Fruit fly (Drosophila melanogaster) whole organism, adult: Measurements from ENCODE around the gene CG9922.

Experiments used
- CG11617 ChIP-seq: fragments of 200-800 bp; sonication (Bioruptor generic); optimal IDR thresholded peaks from 2 replicates; lab custom pipeline; 2017; ENCODE audit warnings: mild to moderate bottlenecking, missing biosample characterization, missing genetic modification reagents, missing genetic modification characterization
- CG12768 ChIP-seq: fragments of 200-800 bp; sonication (Bioruptor generic); optimal IDR thresholded peaks from 2 replicates; lab custom pipeline; 2017; ENCODE audit warnings: missing biosample characterization, missing genetic modification characterization, mild to moderate bottlenecking, moderate library complexity, missing genetic modification reagents
- CG14711 ChIP-seq: fragments of 200-800 bp; sonication (Bioruptor generic); optimal IDR thresholded peaks from 2 replicates; lab custom pipeline; 2018; ENCODE audit warnings: missing biosample characterization, mild to moderate bottlenecking, missing genetic modification characterization, moderate library complexity
- CG33017 ChIP-seq: fragments of 200-800 bp; sonication (Bioruptor generic); optimal IDR thresholded peaks from 2 replicates; lab custom pipeline; 2018; ENCODE audit warnings: missing biosample characterization, mild to moderate bottlenecking, missing genetic modification characterization, moderate library complexity
- CG5204 ChIP-seq: fragments of 200-800 bp; sonication (Bioruptor generic); optimal IDR thresholded peaks from 2 replicates; lab custom pipeline; 2016; ENCODE audit warnings: missing biosample characterization, missing genetic modification characterization
- CG7045 ChIP-seq: fragments of 200-800 bp; sonication (Bioruptor generic); optimal IDR thresholded peaks from 2 replicates; lab custom pipeline; 2017; ENCODE audit warnings: missing biosample characterization, mild to moderate bottlenecking, missing genetic modification characterization
- CG7101 ChIP-seq: fragments of 200-800 bp; sonication (Bioruptor generic); optimal IDR thresholded peaks from 2 replicates; lab custom pipeline; 2018; ENCODE audit warnings: missing biosample characterization, mild to moderate bottlenecking, missing genetic modification characterization, moderate library complexity
- Clk ChIP-seq: fragments of 200-800 bp; sonication (Bioruptor generic); optimal IDR thresholded peaks from 2 replicates; lab custom pipeline; 2017; ENCODE audit warnings: missing biosample characterization, missing genetic modification characterization
- Crg-1 ChIP-seq: fragments of 200-800 bp; sonication (Bioruptor generic); optimal IDR thresholded peaks from 2 replicates; lab custom pipeline; 2016; ENCODE audit warnings: missing biosample characterization, missing genetic modification characterization
- Hr96 ChIP-seq: fragments of 200-800 bp; sonication (Bioruptor generic); optimal IDR thresholded peaks from 2 replicates; lab custom pipeline; 2016; ENCODE audit warnings: missing biosample characterization, missing genetic modification characterization
- Mnt ChIP-seq: fragments of 200-800 bp; sonication (Bioruptor generic); optimal IDR thresholded peaks from 2 replicates; lab custom pipeline; 2016; ENCODE audit warnings: missing biosample characterization, mild to moderate bottlenecking, missing genetic modification characterization
- bab1 ChIP-seq: fragments of 200-800 bp; sonication (Bioruptor generic); optimal IDR thresholded peaks from 3 replicates; lab custom pipeline; 2019; ENCODE audit warnings: missing biosample characterization, mild to moderate bottlenecking, missing genetic modification characterization, moderate library complexity
- cic ChIP-seq: fragments of 200-800 bp; sonication (Bioruptor generic); optimal IDR thresholded peaks from 2 replicates; lab custom pipeline; 2017; ENCODE audit warnings: missing biosample characterization, mild to moderate bottlenecking, missing genetic modification characterization, moderate library complexity
- cnc ChIP-seq, 2 experiments: fragments of >200 bp; optimal IDR thresholded peaks; 2 replicates each; lab custom pipeline; 2017
- kay ChIP-seq: fragments of 200-800 bp; sonication (Bioruptor generic); peaks from one replicate; lab custom pipeline; 2016; ENCODE audit warnings: missing biosample characterization, missing genetic modification characterization, borderline replicate concordance
- ovo ChIP-seq: fragments of 200-800 bp; sonication (Bioruptor generic); optimal IDR thresholded peaks from 2 replicates; lab custom pipeline; 2016; ENCODE audit warnings: missing biosample characterization, missing genetic modification characterization
- pad ChIP-seq: fragments of 200-800 bp; sonication (Bioruptor generic); optimal IDR thresholded peaks from 3 replicates; lab custom pipeline; 2017; ENCODE audit warnings: missing biosample characterization, missing genetic modification characterization, mild to moderate bottlenecking, moderate library complexity, missing genetic modification reagents
- tj ChIP-seq: fragments of 200-800 bp; sonication (Bioruptor generic); optimal IDR thresholded peaks from 3 replicates; lab custom pipeline; 2017; ENCODE audit warnings: missing biosample characterization, mild to moderate bottlenecking, missing genetic modification characterization, moderate library complexity
- toe ChIP-seq: fragments of 200-800 bp; sonication (Bioruptor generic); optimal IDR thresholded peaks from 2 replicates; lab custom pipeline; 2016; ENCODE audit warnings: missing biosample characterization, missing genetic modification characterization

CG9922 gene

dm6 chr3R:14007550-14007949, 28.6 kb downstream of the CG9922 start:
- TF ChIP-seq CG5204 (GFP tag; lab: Kevin White, UChicago) (no peak), bab1 (GFP tag; lab: Kevin White, UChicago) (no peak), CG33017 (tag; lab: Kevin White, UChicago) (no peak)

dm6 chr3R:14006893-14007255, 29.3 kb downstream of the CG9922 start:
- no peak for TF ChIP-seq Crg-1
- no peak for TF ChIP-seq CG5204 (GFP tag; lab: Kevin White, UChicago)

- no peak for TF ChIP-seq CG7101 (tag; lab: Kevin White, UChicago)
- no peak for TF ChIP-seq CG14711 (tag; lab: Kevin White, UChicago)
- TF ChIP-seq CG5204 (GFP tag; lab: Kevin White, UChicago) = no peak
- no peak for TF ChIP-seq CG12768 (GFP tag; lab: Kevin White, UChicago)
- TF ChIP-seq CG33017 (tag; lab: Kevin White, UChicago) = no peak
- no peak for TF ChIP-seq Clk (GFP tag; lab: Kevin White, UChicago)
- no peak for TF ChIP-seq Crg-1
- no peak for TF ChIP-seq Mnt (GFP tag; lab: Kevin White, UChicago)
- TF ChIP-seq bab1 (GFP tag; lab: Kevin White, UChicago) = no peak
- TF ChIP-seq CG7045 (GFP tag; lab: Kevin White, UChicago) = no peak
- TF ChIP-seq ovo (GFP tag; lab: Kevin White, UChicago) = no peak
- no peak for TF ChIP-seq CG11617 (GFP tag; lab: Kevin White, UChicago)
- no peak for TF ChIP-seq tj (GFP tag; lab: Kevin White, UChicago)
- TF ChIP-seq cic (GFP tag; lab: Kevin White, UChicago) = no peak
- TF ChIP-seq Hr96 (GFP tag; lab: Kevin White, UChicago) = no peak
These were observed 29.8 kb downstream of the CG9922 start for dm6 chr3R:14006224-14006892.

dm6 chr3R:14005152-14005551, 31.0 kb downstream of the CG9922 start:
- no peak for TF ChIP-seq CG11617 (GFP tag; lab: Kevin White, UChicago)
- peak; percentile 7 for TF ChIP-seq kay (GFP tag; lab: Kevin White, UChicago)

- TF ChIP-seq kay (GFP tag; lab: Kevin White, UChicago) (no peak), CG12768 (GFP tag; lab: Kevin White, UChicago) (no peak), cnc (optimal IDR thresholded peaks at IDR 0.05; lab: Kevin White, UChicago) (no peak), cic (GFP tag; lab: Kevin White, UChicago) (no peak), ovo (GFP tag; lab: Kevin White, UChicago) (no peak), toe (GFP tag; lab: Kevin White, UChicago) (no peak), CG11617 (GFP tag; lab: Kevin White, UChicago) (no peak), CG7045 (GFP tag; lab: Kevin White, UChicago) (no peak), CG7101 (tag; lab: Kevin White, UChicago) (no peak)
These were observed 32.4 kb downstream of the CG9922 start for dm6 chr3R:14003845-14004244.

- no peak for TF ChIP-seq CG12768 (GFP tag; lab: Kevin White, UChicago)
- peak; percentile 4 for TF ChIP-seq kay (GFP tag; lab: Kevin White, UChicago)
These were observed 33.9 kb downstream of the CG9922 start for dm6 chr3R:14002146-14002846.

dm6 chr3R:14001208-14001916, 34.8 kb downstream of the CG9922 start:
- TF ChIP-seq tj (GFP tag; lab: Kevin White, UChicago) (no peak), CG11617 (GFP tag; lab: Kevin White, UChicago) (no peak), Mnt (GFP tag; lab: Kevin White, UChicago) (no peak), CG7045 (GFP tag; lab: Kevin White, UChicago) (no peak), ovo (GFP tag; lab: Kevin White, UChicago) (no peak), Clk (GFP tag; lab: Kevin White, UChicago) (no peak), cic (GFP tag; lab: Kevin White, UChicago) (no peak), kay (GFP tag; lab: Kevin White, UChicago) (no peak), CG7101 (tag; lab: Kevin White, UChicago) (no peak), CG14711 (tag; lab: Kevin White, UChicago) (no peak), CG12768 (GFP tag; lab: Kevin White, UChicago) (no peak), CG33017 (tag; lab: Kevin White, UChicago) (no peak), Crg-1 (no peak), toe (GFP tag; lab: Kevin White, UChicago) (no peak), pad (GFP tag; lab: Kevin White, UChicago) (no peak), bab1 (GFP tag; lab: Kevin White, UChicago) (no peak), CG5204 (GFP tag; lab: Kevin White, UChicago) (no peak)
